Fruit fly (Drosophila melanogaster) whole organism, embryonic: ENCODE results near the gene CG31735.
A peak's percentile ranks its signal among the peaks of the same experiment; 100 is the strongest.

Experiments
- Aef1 ChIP-seq: fragments of 200-800 bp; sonication (Bioruptor generic); IDR thresholded peaks from 3 replicates; pipeline ENCODE4 v1.3.6; 2022; ENCODE audit warnings: missing biosample characterization, missing genetic modification characterization
- Bdp1 ChIP-seq: fragments of 200-800 bp; sonication (Bioruptor generic); optimal IDR thresholded peaks from 3 replicates; lab custom pipeline; 2016; ENCODE audit warnings: missing biosample characterization, missing genetic modification characterization
- BtbVII ChIP-seq: fragments of 200-800 bp; sonication (Bioruptor generic); optimal IDR thresholded peaks from 3 replicates; lab custom pipeline; 2017; ENCODE audit warnings: missing biosample characterization, mild to moderate bottlenecking, missing genetic modification characterization
- CG11560 ChIP-seq: fragments of 200-800 bp; sonication (Bioruptor generic); IDR thresholded peaks from 3 replicates; pipeline ENCODE4 v1.3.6; 2022; ENCODE audit warnings: missing biosample characterization, missing genetic modification characterization
- CG12219 ChIP-seq: fragments of 200-800 bp; sonication (Bioruptor generic); optimal IDR thresholded peaks from 3 replicates; lab custom pipeline; 2018; ENCODE audit warnings: missing biosample characterization, mild to moderate bottlenecking, missing genetic modification characterization
- CG12391 ChIP-seq: fragments of 200-800 bp; sonication (Bioruptor generic); optimal IDR thresholded peaks from 3 replicates; lab custom pipeline; 2018; ENCODE audit warnings: missing biosample characterization, mild to moderate bottlenecking, missing genetic modification characterization, moderate library complexity
- CG14965 ChIP-seq: fragments of 200-800 bp; sonication (Bioruptor generic); optimal IDR thresholded peaks from 2 replicates; lab custom pipeline; 2016; ENCODE audit warnings: missing biosample characterization, missing genetic modification characterization, borderline replicate concordance
- CG17568 ChIP-seq: fragments of 200-800 bp; sonication (Bioruptor generic); optimal IDR thresholded peaks from 2 replicates; lab custom pipeline; 2018; ENCODE audit warnings: missing biosample characterization, mild to moderate bottlenecking, missing genetic modification characterization, moderate library complexity
- CG18599 ChIP-seq: fragments of 200-800 bp; sonication (Bioruptor generic); optimal IDR thresholded peaks from 3 replicates; lab custom pipeline; 2017; ENCODE audit warnings: missing biosample characterization, missing genetic modification characterization, mild to moderate bottlenecking, moderate library complexity, missing genetic modification reagents
- CG2678 ChIP-seq: fragments of 200-800 bp; sonication (Bioruptor generic); optimal IDR thresholded peaks from 3 replicates; lab custom pipeline; 2019; ENCODE audit warnings: missing biosample characterization, mild to moderate bottlenecking, missing genetic modification characterization, moderate library complexity
- CG33557 ChIP-seq: fragments of 200-800 bp; sonication (Bioruptor generic); optimal IDR thresholded peaks from 2 replicates; lab custom pipeline; 2019; ENCODE audit warnings: missing biosample characterization, mild to moderate bottlenecking, missing genetic modification characterization, moderate library complexity
- CG4854 ChIP-seq: fragments of 200-800 bp; sonication (Bioruptor generic); optimal IDR thresholded peaks from 2 replicates; lab custom pipeline; 2016; ENCODE audit warnings: missing biosample characterization, missing genetic modification characterization, inconsistent platforms
- CG6175 ChIP-seq: fragments of 200-800 bp; sonication (Bioruptor generic); IDR thresholded peaks from 3 replicates; pipeline ENCODE4 v1.3.6; 2022; ENCODE audit warnings: missing biosample characterization, missing genetic modification characterization
- CG6683 ChIP-seq: fragments of 200-800 bp; sonication (Bioruptor generic); optimal IDR thresholded peaks from 2 replicates; lab custom pipeline; 2017; ENCODE audit warnings: missing biosample characterization, mild to moderate bottlenecking, missing genetic modification characterization, missing genetic modification reagents
- CG7928 ChIP-seq: fragments of 200-800 bp; sonication (Bioruptor generic); optimal IDR thresholded peaks from 2 replicates; lab custom pipeline; 2017; ENCODE audit warnings: missing biosample characterization, mild to moderate bottlenecking, missing genetic modification characterization
- CG9215 ChIP-seq: fragments of 200-800 bp; sonication (Bioruptor generic); IDR thresholded peaks from 2 replicates; pipeline ENCODE4 v1.3.6; 2022; ENCODE audit warnings: missing biosample characterization, missing genetic modification characterization
- CG9609 ChIP-seq: fragments of 200-800 bp; sonication (Bioruptor generic); optimal IDR thresholded peaks from 3 replicates; lab custom pipeline; 2016; ENCODE audit warnings: missing biosample characterization, missing genetic modification characterization
- CG9797 ChIP-seq: fragments of 200-800 bp; sonication (Bioruptor generic); optimal IDR thresholded peaks from 3 replicates; lab custom pipeline; 2018; ENCODE audit warnings: missing biosample characterization, mild to moderate bottlenecking, missing genetic modification characterization
- Camta ChIP-seq: fragments of 200-800 bp; sonication (Bioruptor generic); optimal IDR thresholded peaks from 2 replicates; lab custom pipeline; 2016; ENCODE audit warnings: missing biosample characterization, missing genetic modification characterization
- CrebB ChIP-seq: fragments of 200-800 bp; sonication (Bioruptor generic); optimal IDR thresholded peaks from 3 replicates; lab custom pipeline; 2018; ENCODE audit warnings: missing biosample characterization, mild to moderate bottlenecking, missing genetic modification characterization
- Hmx ChIP-seq: fragments of 200-800 bp; sonication (Bioruptor generic); optimal IDR thresholded peaks from 2 replicates; lab custom pipeline; 2016; ENCODE audit warnings: missing biosample characterization, missing genetic modification characterization
- Mes4 ChIP-seq: fragments of 200-800 bp; sonication (Bioruptor generic); optimal IDR thresholded peaks from 2 replicates; lab custom pipeline; 2016; ENCODE audit warnings: missing biosample characterization, missing genetic modification characterization
- Opbp ChIP-seq: fragments of 200-800 bp; sonication (Bioruptor generic); IDR thresholded peaks from 3 replicates; pipeline ENCODE4 v1.3.6; 2022; ENCODE audit warnings: missing biosample characterization, missing genetic modification characterization; ENCODE audit not compliant: partially characterized antibody
- Optix ChIP-seq: fragments of 200-800 bp; sonication (Bioruptor generic); IDR thresholded peaks from 3 replicates; pipeline ENCODE4 v1.3.6; 2022; ENCODE audit warnings: missing biosample characterization, missing genetic modification characterization
- Ravus ChIP-seq: fragments of 200-800 bp; sonication (Bioruptor generic); IDR thresholded peaks from 2 replicates; pipeline ENCODE4 v1.3.6; 2022; ENCODE audit warnings: missing biosample characterization, missing genetic modification characterization
- Six4 ChIP-seq: fragments of 200-800 bp; sonication (Bioruptor generic); optimal IDR thresholded peaks from 2 replicates; lab custom pipeline; 2016; ENCODE audit warnings: missing biosample characterization, missing genetic modification characterization
- bbx ChIP-seq: fragments of 200-800 bp; sonication (Bioruptor generic); IDR thresholded peaks from 2 replicates; pipeline ENCODE4 v1.3.6; 2022; ENCODE audit warnings: missing biosample characterization, missing genetic modification characterization; ENCODE audit not compliant: partially characterized antibody
- bcd ChIP-seq: fragments of 200-800 bp; sonication (Bioruptor generic); optimal IDR thresholded peaks from 2 replicates; lab custom pipeline; 2017; ENCODE audit warnings: missing biosample characterization, mild to moderate bottlenecking, missing genetic modification characterization
- bsh ChIP-seq, 2 experiments: fragments of 200-800 bp; sonication (Bioruptor generic); optimal IDR thresholded peaks; 2 replicates each; lab custom pipeline; 2017 to 2018; ENCODE audit warnings: mild to moderate bottlenecking in 2 of 2, missing biosample characterization in 2 of 2, missing genetic modification characterization in 2 of 2, moderate library complexity in 1 of 2
- crp ChIP-seq, 2 experiments: fragments of 200-800 bp; sonication (Bioruptor generic); optimal IDR thresholded peaks; 2 replicates in 1 of 2; 3 replicates in 1 of 2; lab custom pipeline; 2017; ENCODE audit warnings: missing biosample characterization in 2 of 2, missing genetic modification characterization in 2 of 2, mild to moderate bottlenecking in 1 of 2, moderate library complexity in 1 of 2
- cwo ChIP-seq: fragments of 200-800 bp; sonication (Bioruptor generic); optimal IDR thresholded peaks from 3 replicates; lab custom pipeline; 2017; ENCODE audit warnings: missing biosample characterization, missing genetic modification characterization, mild to moderate bottlenecking, moderate library complexity, missing genetic modification reagents
- insv ChIP-seq, 2 experiments: fragments of 200-800 bp; sonication (Bioruptor generic); optimal IDR thresholded peaks; 3 replicates each; lab custom pipeline; 2016 to 2018; ENCODE audit warnings: missing biosample characterization in 2 of 2, missing genetic modification characterization in 2 of 2
- kay ChIP-seq: fragments of 200-800 bp; sonication (Bioruptor generic); optimal IDR thresholded peaks from 2 replicates; lab custom pipeline; 2016; ENCODE audit warnings: missing biosample characterization, missing genetic modification characterization
- lmd ChIP-seq: fragments of 200-800 bp; sonication (Bioruptor generic); IDR thresholded peaks from 2 replicates; pipeline ENCODE4 v1.3.6; 2022; ENCODE audit warnings: missing biosample characterization, missing genetic modification characterization
- pfk ChIP-seq: fragments of 200-800 bp; sonication (Bioruptor generic); optimal IDR thresholded peaks from 2 replicates; lab custom pipeline; 2018; ENCODE audit warnings: missing biosample characterization, mild to moderate bottlenecking, missing genetic modification characterization, moderate library complexity
- pzg ChIP-seq: fragments of 200-800 bp; sonication (Bioruptor generic); optimal IDR thresholded peaks from 3 replicates; lab custom pipeline; 2018; ENCODE audit warnings: missing biosample characterization, mild to moderate bottlenecking, missing genetic modification characterization, moderate library complexity
- repo ChIP-seq: fragments of 200-800 bp; sonication (Bioruptor generic); optimal IDR thresholded peaks from 2 replicates; lab custom pipeline; 2016; ENCODE audit warnings: missing biosample characterization, missing genetic modification characterization
- run ChIP-seq: fragments of 200-800 bp; sonication (Bioruptor generic); optimal IDR thresholded peaks from 3 replicates; lab custom pipeline; 2018; ENCODE audit warnings: missing biosample characterization, mild to moderate bottlenecking, missing genetic modification characterization
- sima ChIP-seq: fragments of 200-800 bp; sonication (Bioruptor generic); optimal IDR thresholded peaks from 2 replicates; lab custom pipeline; 2016; ENCODE audit warnings: missing biosample characterization, missing genetic modification characterization
- slp2 ChIP-seq: fragments of 200-800 bp; sonication (Bioruptor generic); optimal IDR thresholded peaks from 2 replicates; lab custom pipeline; 2016; ENCODE audit warnings: missing biosample characterization, missing genetic modification characterization
- so ChIP-seq: fragments of 200-800 bp; sonication (Bioruptor generic); IDR thresholded peaks from 3 replicates; pipeline ENCODE4 v1.3.6; 2022; ENCODE audit warnings: missing biosample characterization, missing genetic modification characterization
- stwl ChIP-seq: fragments of 200-800 bp; sonication (Bioruptor generic); optimal IDR thresholded peaks from 3 replicates; lab custom pipeline; 2018; ENCODE audit warnings: missing biosample characterization, mild to moderate bottlenecking, missing genetic modification characterization, moderate library complexity
- sug ChIP-seq: fragments of 200-800 bp; optimal IDR thresholded peaks from 2 replicates; lab custom pipeline; 2019; ENCODE audit warnings: missing biosample characterization, mild to moderate bottlenecking, missing genetic modification characterization, moderate library complexity
- tgo ChIP-seq: fragments of 200-800 bp; sonication (Bioruptor generic); IDR thresholded peaks from 3 replicates; pipeline ENCODE4 v1.3.6; 2022; ENCODE audit warnings: missing biosample characterization, missing genetic modification characterization
- tna ChIP-seq: fragments of 200-800 bp; sonication (Bioruptor generic); IDR thresholded peaks from 2 replicates; pipeline ENCODE4 v1.3.6; 2022; ENCODE audit warnings: missing biosample characterization, missing genetic modification characterization; ENCODE audit not compliant: partially characterized antibody
- toy ChIP-seq: fragments of 200-800 bp; sonication (Bioruptor generic); IDR thresholded peaks from 2 replicates; pipeline ENCODE4 v1.3.6; 2022; ENCODE audit warnings: missing biosample characterization, missing genetic modification characterization
- unc-4 ChIP-seq: fragments of 200-800 bp; sonication (Bioruptor generic); IDR thresholded peaks from 2 replicates; pipeline ENCODE4 v1.3.6; 2022; ENCODE audit warnings: missing biosample characterization, missing genetic modification characterization; ENCODE audit not compliant: partially characterized antibody
- wek ChIP-seq: fragments of 200-800 bp; sonication (Bioruptor generic); optimal IDR thresholded peaks from 3 replicates; lab custom pipeline; 2018; ENCODE audit warnings: missing biosample characterization, mild to moderate bottlenecking, missing genetic modification characterization, moderate library complexity

Gene CG31735

DNA sequence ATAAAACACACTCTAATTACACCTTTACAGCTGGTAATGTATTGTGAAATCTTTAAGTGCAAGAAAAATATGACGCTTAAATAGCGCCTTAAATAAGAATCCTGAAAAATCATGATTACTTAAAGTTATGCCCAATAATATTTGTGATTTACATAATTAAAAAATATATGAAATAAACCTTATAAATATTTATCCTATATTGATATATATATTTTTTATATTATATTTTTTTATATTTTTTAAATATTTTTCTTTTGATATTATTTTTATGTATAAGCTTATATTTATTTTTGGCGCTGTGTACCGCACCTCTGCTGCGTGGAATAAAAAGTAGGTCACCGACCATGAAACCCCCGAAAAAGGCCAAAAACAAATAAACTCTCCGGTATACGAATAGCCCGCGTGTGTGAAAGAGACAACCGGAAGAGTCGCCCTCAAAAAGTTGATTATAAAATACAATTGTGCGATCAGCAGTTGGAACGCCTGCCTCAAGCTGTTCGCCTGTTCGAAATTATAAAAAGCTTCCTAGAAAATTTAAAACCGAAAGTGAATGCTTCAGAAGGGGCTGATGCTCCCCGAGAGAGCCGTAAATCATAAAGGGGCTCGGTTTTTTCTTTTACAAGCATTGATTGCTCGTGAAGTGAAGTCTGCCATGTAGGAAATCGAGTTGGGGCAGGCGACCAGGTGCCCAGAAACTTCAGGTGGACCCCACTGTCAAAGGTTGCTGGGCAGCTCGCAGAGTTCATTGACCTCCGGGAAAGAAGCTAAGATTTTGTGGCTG is 13.4 kb downstream of the CG31735 start (continued):
- TF ChIP-seq sug (tag; lab: Kevin White, UChicago) (peak; percentile 93), CG6683 (peak; percentile 9), wek (GFP tag; lab: Kevin White, UChicago) (no peak), CG11560 (tag; lab: Robert Waterston, UW) (no peak), CG9609 (GFP tag; lab: Kevin White, UChicago) (no peak), CG6175 (GFP tag; lab: Robert Waterston, UW) (peak; percentile 70; the same call in 2 of the 3 replicates), Bdp1 (no peak), CG17568 (GFP tag; lab: Kevin White, UChicago) (peak; percentile 42), slp2 (no peak), Hmx (no peak), Six4 (peak; percentile 6), Optix (GFP tag; lab: Robert Waterston, UW) (no peak), bcd (GFP tag; lab: Kevin White, UChicago) (peak; percentile 10), CG33557 (peak; percentile 68), CG18599 (GFP tag; lab: Kevin White, UChicago) (peak; percentile 43), CG9215 (no peak), pfk (GFP tag; lab: Kevin White, UChicago) (peak; percentile 41), crp (GFP tag; optimal IDR thresholded peaks at IDR 0.05; lab: Kevin White, UChicago) (peak in 1 of 2 experiments; percentile 45), so (GFP tag; lab: Robert Waterston, UW) (no peak; the same call in 1 of the 3 replicates), kay (GFP tag; lab: Kevin White, UChicago) (no peak), stwl (tag; lab: Kevin White, UChicago) (no peak), CG7928 (GFP tag; lab: Kevin White, UChicago) (no peak), CG14965 (no peak), CG12391 (tag; lab: Kevin White, UChicago) (peak; percentile 67), bsh (GFP tag; optimal IDR thresholded peaks at IDR 0.05; lab: Kevin White, UChicago) (peak in 1 of 2 experiments; percentile 78), unc-4 (GFP tag; lab: Robert Waterston, UW) (0 out of 2 replicates have a peak, but pooled peaks have one; percentile 20), repo (GFP tag; lab: Kevin White, UChicago) (no peak), CrebB (tag; lab: Kevin White, UChicago) (peak; percentile 37), sima (GFP tag; lab: Kevin White, UChicago) (no peak), CG9797 (no peak), insv (GFP tag; optimal IDR thresholded peaks at IDR 0.05; lab: Kevin White, UChicago) (no peak), Camta (GFP tag; lab: Kevin White, UChicago) (no peak), Aef1 (GFP tag; lab: Robert Waterston, UW) (peak; percentile 56), tgo (GFP tag; lab: Robert Waterston, UW) (peak; percentile 56), Mes4 (no peak), pzg (GFP tag; lab: Kevin White, UChicago) (no peak), tna (GFP tag; lab: Robert Waterston, UW) (0 out of 2 replicates have a peak, but pooled peaks have one; percentile 42), Ravus (no peak), toy (GFP tag; lab: Robert Waterston, UW) (no peak), lmd (GFP tag; lab: Robert Waterston, UW) (no peak; the same call in 1 of the 2 replicates), cwo (peak; percentile 73), CG2678 (tag; lab: Kevin White, UChicago) (peak; percentile 75), CG4854 (GFP tag; lab: Kevin White, UChicago) (no peak), bbx (GFP tag; lab: Robert Waterston, UW) (peak; percentile 55; the same call in 1 of the 2 replicates), CG12219 (GFP tag; lab: Kevin White, UChicago) (no peak), BtbVII (GFP tag; lab: Kevin White, UChicago) (peak; percentile 9), Opbp (GFP tag; lab: Robert Waterston, UW) (no peak), run (tag; lab: Kevin White, UChicago) (peak; percentile 47)
